Worm (Caenorhabditis elegans): ENCODE measurements around the gene CC8.3.
A peak's percentile ranks its signal among the peaks of the same experiment; 100 is the strongest.

CC8.3 gene

DNA sequence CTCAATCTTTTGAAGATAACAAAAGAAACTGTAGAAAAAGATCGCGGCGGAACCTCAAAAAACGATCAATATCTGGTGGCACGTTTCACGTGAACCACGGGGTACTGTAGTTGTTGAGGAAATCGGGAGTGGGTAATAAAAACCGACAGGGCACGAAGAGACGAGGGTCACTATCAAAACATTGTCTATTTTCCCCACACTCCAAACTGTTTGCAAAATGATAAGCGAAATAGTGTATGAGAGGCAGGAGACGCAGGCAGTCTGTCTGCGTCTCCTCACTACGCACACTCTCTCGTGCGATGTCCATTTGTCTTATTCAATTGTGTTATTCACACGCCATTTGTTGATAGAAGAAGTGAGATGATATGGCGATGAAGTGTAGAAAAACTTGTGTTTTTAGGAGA, 11.3 kb upstream of the CC8.3 start:
- TF ChIP-seq dao-5 (tag; optimal IDR thresholded peaks at IDR 0.05) (no peak), him-1 (tag; optimal IDR thresholded peaks at IDR 0.05) (no peak), W03F9.2 (tag; optimal IDR thresholded peaks at IDR 0.05) (no peak)

DNA sequence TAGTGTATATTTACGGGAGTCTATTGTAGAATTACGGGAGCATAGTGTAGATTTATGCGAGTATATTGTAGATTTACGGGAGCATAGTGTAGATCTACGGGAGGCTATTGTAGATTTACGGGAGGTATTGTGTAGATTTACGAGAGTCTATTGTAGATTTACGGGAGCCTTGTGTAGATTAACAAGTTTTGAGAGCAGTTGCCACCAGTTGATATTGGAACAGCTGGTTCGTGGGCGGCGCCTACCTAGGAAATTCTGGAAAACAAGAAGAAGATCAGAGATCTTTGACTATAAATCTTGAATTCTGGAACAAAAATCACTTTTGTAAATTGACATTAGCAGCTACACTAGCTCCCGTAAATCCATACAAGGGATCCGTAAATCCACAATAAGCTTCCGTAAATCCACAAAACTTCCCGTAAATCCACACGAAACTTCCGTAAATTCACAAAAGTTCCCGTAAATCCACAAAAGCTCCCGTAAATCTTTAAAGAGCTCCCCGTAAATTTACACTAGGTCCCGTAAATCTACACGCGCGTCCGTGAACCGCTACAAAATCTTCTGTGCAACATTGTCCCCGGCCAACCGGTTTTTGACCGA, 10.8 kb upstream of the CC8.3 start:
- TF ChIP-seq dao-5 (tag; optimal IDR thresholded peaks at IDR 0.05) (no peak), him-1 (tag; optimal IDR thresholded peaks at IDR 0.05) (no peak), W03F9.2 (tag; optimal IDR thresholded peaks at IDR 0.05) (no peak)

DNA sequence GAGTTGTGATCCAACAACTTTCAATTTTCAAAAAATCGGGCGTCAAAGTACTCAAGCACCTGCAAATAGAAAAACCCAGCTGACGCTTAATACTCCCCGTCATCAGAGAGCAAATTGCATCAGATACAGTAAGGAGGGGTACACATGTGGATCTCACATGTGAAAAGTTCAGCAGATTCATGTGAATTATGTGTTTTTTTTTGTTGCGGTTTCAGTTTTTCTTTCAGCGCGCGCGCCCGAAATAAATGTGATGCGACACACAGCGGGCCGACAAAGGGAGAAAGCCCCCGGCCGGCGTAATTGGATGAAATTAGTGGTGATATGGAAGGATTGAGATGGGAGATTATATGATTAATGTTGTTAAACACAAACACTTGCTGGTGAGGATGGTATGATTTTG, 10.1 kb upstream of the CC8.3 start:
- TF ChIP-seq W03F9.2 (tag; optimal IDR thresholded peaks at IDR 0.05): no peak
- TF ChIP-seq dao-5 (tag; optimal IDR thresholded peaks at IDR 0.05): no peak
- no peak for TF ChIP-seq him-1 (tag; optimal IDR thresholded peaks at IDR 0.05)

DNA sequence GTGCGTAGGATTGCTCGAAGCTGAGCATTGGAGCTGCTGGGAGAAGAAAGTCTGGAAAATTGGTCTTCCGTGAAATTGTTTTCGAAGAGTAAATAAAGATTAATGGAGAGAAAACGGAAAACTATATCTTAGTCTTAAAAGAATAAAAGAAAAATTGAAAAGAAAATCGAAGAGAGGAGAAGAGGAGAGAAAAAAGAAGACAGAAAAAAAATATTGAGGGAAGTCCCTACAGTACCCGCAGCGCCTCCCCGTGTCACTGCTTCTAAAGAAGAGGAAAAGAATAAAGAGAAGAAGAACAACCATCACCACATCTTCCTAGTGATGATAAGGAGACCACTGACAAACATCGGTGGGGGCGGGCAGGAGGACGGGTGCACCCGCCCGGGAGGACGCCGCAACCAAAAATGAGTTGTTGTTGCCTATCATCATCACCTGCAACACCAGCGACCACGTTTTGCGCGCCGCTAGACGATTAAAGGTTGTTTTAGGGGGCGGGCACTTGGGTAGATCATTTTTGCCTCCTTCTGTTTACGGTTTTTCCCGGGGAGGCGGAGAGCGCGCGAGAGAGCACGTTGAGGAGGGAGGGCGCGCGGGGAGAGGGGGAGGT, 6.6 kb upstream of the CC8.3 start, which contains the start of gene CC8.2:
TSS of gene CC8.2 (minus strand) at position 51 of the 607 bp plus-strand sequence.
- TF ChIP-seq W03F9.2 (tag; optimal IDR thresholded peaks at IDR 0.05) (no peak), him-1 (tag; optimal IDR thresholded peaks at IDR 0.05) (no peak), dao-5 (tag; optimal IDR thresholded peaks at IDR 0.05) (no peak)

DNA sequence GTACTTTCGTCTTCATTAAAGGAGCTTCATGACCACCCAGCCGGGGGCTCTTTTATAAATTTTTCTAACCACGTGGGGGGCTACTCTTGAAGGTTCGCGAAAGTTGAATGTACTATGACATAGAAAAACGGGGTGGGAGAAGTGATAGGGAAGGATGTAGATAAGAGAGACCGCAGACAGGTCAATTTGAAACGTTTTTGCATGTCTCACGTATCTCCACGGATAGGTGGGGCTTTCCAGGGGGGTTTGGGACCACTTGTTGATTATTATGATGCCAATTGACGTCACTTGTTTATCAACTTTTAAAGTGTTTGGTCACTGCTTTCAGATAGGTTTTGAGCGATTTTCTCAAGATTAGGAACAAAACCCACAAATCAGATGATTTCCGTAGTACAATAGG, 5.5 kb upstream of the CC8.3 start:
- TF ChIP-seq him-1 (tag; optimal IDR thresholded peaks at IDR 0.05) (no peak), W03F9.2 (tag; optimal IDR thresholded peaks at IDR 0.05) (no peak), dao-5 (tag; optimal IDR thresholded peaks at IDR 0.05) (no peak)

DNA sequence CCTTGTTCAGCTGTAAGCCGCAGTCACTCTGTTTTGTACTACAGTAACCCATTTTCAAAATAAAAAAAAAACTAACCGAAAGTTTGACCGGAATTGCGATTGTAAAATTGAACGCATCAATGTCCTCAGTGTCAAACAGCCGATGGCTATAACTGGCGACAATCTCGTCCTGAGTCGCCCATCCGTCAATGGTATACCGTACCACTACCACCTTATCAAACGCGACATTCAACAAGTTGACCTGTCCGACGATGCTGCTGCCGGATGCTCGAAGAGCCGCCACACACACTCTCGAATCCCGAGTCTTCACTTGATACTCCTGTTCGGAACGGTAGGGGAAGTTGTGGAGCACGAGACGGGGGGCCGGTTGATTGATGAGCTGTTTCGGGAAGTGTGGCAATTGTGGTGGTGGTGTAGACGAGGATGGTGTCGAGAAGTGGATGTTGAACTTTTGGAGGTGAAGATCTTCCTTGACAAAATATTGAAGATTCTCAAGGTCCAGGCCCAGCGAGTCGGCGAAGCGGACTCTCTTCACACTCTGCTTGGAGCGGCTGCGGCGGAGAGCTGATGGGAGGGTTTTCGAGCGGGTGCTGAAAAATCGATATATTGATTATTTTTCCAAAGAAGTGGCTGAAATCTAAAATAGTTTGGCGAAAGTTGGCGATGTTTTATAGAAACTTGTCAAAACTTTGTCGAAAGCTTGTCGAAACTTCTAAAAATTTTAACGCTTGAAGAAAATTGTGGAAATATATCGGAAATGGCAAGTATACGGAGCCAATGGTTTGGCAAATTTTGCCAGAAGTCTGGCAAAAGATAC, 4.5 kb upstream of the CC8.3 start:
- TF ChIP-seq dao-5 (tag; optimal IDR thresholded peaks at IDR 0.05) (no peak), W03F9.2 (tag; optimal IDR thresholded peaks at IDR 0.05) (no peak), him-1 (tag; optimal IDR thresholded peaks at IDR 0.05) (no peak)

DNA sequence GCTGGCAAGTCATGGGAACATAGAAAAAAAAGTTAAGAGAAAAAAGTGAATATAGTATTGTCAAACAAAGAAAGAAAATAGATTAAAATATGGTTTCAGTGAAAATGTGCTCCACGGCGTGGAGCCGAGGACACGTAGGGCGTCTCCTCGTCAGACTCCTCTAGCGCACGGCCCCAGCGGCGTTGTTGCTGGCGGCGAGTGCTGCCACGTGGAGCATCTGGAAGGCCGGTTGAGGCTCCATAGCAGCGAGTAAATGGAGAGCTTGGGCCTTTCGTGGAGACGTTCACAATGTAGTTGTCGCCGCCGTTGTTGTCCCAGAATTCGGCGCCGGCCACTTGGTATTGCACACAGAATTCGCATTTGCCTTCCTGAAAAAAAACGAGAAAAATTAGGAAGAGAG, 3.4 kb upstream of the CC8.3 start:
- TF ChIP-seq dao-5 (tag; optimal IDR thresholded peaks at IDR 0.05): no peak
- TF ChIP-seq W03F9.2 (tag; optimal IDR thresholded peaks at IDR 0.05): no peak
- TF ChIP-seq him-1 (tag; optimal IDR thresholded peaks at IDR 0.05): no peak

DNA sequence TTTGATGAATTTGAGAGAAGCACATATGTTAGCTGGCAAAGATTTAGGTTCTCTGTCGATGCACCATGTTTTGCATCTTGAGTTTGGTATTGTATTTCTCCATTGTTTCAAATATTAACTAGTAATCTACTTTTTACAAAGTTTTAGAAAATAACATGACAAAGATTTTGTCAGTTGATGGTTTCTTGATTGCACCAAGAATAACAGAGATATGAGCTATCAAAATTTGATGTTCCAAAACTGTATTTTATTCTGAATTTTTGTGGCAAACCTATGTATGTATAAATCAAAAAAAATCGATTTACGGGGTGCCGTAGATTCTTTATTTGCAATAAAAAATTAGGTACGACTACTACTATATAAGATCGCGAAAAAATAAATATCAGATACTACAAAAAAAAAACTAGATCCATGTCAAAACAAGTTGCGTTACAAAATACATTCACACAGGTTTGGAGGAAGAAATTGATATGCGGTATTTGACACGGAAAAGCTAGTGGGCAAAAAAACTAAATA, 2.8 kb upstream of the CC8.3 start:
- TF ChIP-seq dao-5 (tag; optimal IDR thresholded peaks at IDR 0.05): no peak
- no peak for TF ChIP-seq W03F9.2 (tag; optimal IDR thresholded peaks at IDR 0.05)
- no peak for TF ChIP-seq him-1 (tag; optimal IDR thresholded peaks at IDR 0.05)

DNA sequence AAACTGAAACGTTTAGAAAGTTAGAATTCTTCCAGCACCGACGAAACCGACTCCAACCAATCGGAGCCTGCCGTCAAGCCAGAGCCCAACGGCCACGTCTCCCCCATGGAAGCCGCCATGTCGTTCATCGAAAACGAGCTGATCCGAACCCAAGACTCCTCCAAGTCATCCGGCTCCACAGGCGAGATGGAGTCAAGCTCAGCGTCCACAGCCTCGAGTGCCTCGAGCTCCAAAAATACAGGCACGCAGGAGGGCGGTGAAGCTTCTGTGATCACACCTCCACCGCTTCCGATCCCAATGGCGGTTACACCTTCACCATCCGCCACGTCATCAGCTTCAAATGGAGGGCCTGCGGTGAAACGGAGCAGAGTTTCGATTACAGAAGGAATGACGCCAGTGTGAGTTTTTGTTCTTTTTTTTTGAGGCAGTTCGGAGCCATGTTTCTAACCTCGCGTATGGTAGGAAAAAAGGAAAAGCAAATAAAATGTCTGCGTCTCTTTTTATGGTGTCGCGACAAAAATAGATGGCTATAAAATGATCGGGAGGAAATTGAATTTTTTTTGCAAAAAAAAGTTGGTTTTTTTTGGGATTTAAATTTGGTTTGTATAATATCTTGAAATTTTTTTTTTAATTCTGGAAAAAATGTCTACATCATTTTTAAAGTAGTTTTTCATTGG, 3.7 kb downstream of the CC8.3 start:
- TF ChIP-seq W03F9.2 (tag; optimal IDR thresholded peaks at IDR 0.05): no peak
- no peak for TF ChIP-seq him-1 (tag; optimal IDR thresholded peaks at IDR 0.05)
- TF ChIP-seq dao-5 (tag; optimal IDR thresholded peaks at IDR 0.05): no peak

DNA sequence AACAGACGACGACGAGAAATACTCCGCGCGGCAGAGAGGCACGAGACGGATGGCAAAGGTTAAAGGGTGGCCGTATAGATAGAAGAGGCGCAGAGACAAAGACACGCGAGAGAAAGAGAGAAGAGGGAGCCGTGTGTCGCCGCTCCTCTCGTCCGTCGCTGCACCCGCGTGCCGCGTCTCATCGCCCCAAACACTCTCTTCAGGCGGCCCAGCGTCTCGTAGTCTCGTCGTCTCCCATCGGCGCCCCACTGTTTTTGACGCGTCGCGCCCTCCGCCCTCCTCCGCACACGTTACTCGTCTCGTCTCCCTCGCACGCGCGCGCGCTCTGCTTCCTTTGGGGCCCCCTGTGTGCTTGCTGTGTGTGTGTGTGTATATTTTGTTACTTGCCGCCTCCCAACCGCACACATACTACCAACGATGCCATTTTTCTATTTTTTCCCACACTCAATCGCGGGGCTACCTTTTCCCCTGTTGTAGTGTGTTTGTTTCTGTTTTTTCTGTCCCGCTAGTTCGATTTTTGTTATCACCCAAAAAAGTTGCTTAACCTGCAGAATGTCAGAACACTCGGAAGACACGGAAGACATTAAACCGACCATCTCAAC, 5.5 kb downstream of the CC8.3 start, which contains the start of gene madf-9:
TSS of gene madf-9 (plus strand) at position 552 of the 602 bp plus-strand sequence.
- TF ChIP-seq dao-5 (tag; optimal IDR thresholded peaks at IDR 0.05) (peak; percentile 70), W03F9.2 (tag; optimal IDR thresholded peaks at IDR 0.05) (no peak), him-1 (tag; optimal IDR thresholded peaks at IDR 0.05) (peak; percentile 18)

DNA sequence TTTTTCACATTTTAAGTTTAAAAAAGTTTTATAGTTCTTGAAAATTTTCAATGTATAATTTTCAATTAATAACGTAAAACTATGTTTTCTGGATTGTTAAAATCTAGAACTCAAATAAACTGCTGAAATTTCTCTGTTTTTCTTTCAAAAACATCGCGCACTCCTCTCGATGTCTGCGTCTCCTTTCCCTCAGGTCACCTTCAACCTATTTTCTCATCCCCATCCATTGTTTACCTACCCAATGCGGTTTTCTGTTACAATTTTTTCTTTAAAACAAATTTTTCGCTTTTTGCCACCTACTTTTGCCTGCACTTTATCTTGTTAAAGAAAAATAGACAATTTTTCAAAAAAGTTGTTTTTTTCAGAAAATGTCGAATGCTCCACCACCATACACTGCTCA, 8.8 kb downstream of the CC8.3 start, which contains the start of gene ZC416.2:
TSS of gene ZC416.2 (plus strand) at position 366 of the 400 bp plus-strand sequence.
- TF ChIP-seq him-1 (tag; optimal IDR thresholded peaks at IDR 0.05) (no peak), W03F9.2 (tag; optimal IDR thresholded peaks at IDR 0.05) (no peak)

DNA sequence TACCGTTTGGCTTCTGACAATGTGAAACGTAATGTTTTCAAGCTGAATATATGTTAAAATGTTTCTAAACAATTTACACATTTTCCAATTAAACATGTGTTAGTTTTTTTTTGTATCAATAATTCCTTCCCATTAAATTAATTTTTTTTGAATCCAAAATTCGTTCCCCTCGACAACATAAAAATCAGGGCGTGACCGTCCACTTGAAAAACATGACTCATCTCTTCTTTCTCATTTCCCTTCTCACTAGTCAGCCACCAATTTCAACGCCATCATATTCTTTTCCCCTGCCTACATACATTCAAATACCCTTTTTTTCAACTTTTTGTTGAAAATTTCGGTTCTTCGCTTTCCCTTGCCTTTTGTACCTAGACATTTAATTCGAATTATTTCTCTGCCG, 9.6 kb downstream of the CC8.3 start:
- TF ChIP-seq him-1 (tag; optimal IDR thresholded peaks at IDR 0.05) (no peak), dao-5 (tag; optimal IDR thresholded peaks at IDR 0.05) (no peak), W03F9.2 (tag; optimal IDR thresholded peaks at IDR 0.05) (no peak)
